Worm (Caenorhabditis elegans): ENCODE data around the gene Y17G7B.18.
"Not testable (repeated sequence)": the region's sequence is repeated elsewhere in the genome, so short reads cannot be mapped to it uniquely, and the experiment has no call there.

- not testable (repeated sequence) for TF ChIP-seq unc-98 (GFP tag; IDR thresholded peaks at IDR 0.05); nhr-19 (GFP tag; conservative IDR thresholded peaks at IDR 0.05); C16A3.4 (tag; optimal IDR thresholded peaks at IDR 0.05); nhr-237 (tag; optimal IDR thresholded peaks at IDR 0.05); vab-15 (tag; optimal IDR thresholded peaks at IDR 0.05); ama-1 (optimal IDR thresholded peaks at IDR 0.05); efl-3 (GFP tag; optimal IDR thresholded peaks at IDR 0.05); sptf-1 (tag; optimal IDR thresholded peaks at IDR 0.05)
Measured at ce11 chrII:12154186-12154585, 46.5 kb upstream of the Y17G7B.18 start, which contains the start of gene Y57A10A.5.

Data from whole organism, L1 larva.